Fruit fly (Drosophila melanogaster) whole organism, embryonic: ENCODE results near the gene TFAM.

Experiments
- CG5953 ChIP-seq: fragments of 200-800 bp; sonication (Bioruptor generic); IDR thresholded peaks from 2 replicates; pipeline ENCODE4 v1.3.6; 2022; ENCODE audit warnings: missing biosample characterization, missing genetic modification characterization
- CG9727 ChIP-seq: fragments of 200-800 bp; sonication (Bioruptor generic); optimal IDR thresholded peaks from 3 replicates; lab custom pipeline; 2017; ENCODE audit warnings: missing biosample characterization, mild to moderate bottlenecking, missing genetic modification characterization
- Oli ChIP-seq: fragments of 200-800 bp; sonication (Bioruptor generic); optimal IDR thresholded peaks from 2 replicates; lab custom pipeline; 2018; ENCODE audit warnings: missing biosample characterization, mild to moderate bottlenecking, missing genetic modification characterization, moderate library complexity
- da ChIP-seq: fragments of 200-800 bp; sonication (Bioruptor generic); optimal IDR thresholded peaks from 2 replicates; lab custom pipeline; 2016; ENCODE audit warnings: missing biosample characterization, missing genetic modification characterization
- danr ChIP-seq: fragments of 200-800 bp; sonication (Bioruptor generic); IDR thresholded peaks from 2 replicates; pipeline ENCODE4 v1.3.6; 2022; ENCODE audit warnings: missing biosample characterization, missing genetic modification characterization
- pnt ChIP-seq: fragments of 200-800 bp; sonication (Bioruptor generic); optimal IDR thresholded peaks from 3 replicates; lab custom pipeline; 2016; ENCODE audit warnings: missing biosample characterization, missing genetic modification characterization
- psq ChIP-seq: fragments of 200-800 bp; sonication (Bioruptor generic); optimal IDR thresholded peaks from 2 replicates; lab custom pipeline; 2017; ENCODE audit warnings: missing biosample characterization, missing genetic modification characterization
- zf30C ChIP-seq: fragments of 200-800 bp; sonication (Bioruptor generic); optimal IDR thresholded peaks from 3 replicates; lab custom pipeline; 2018; ENCODE audit warnings: missing biosample characterization, mild to moderate bottlenecking, missing genetic modification characterization

- TF ChIP-seq CG5953 (GFP tag; lab: Robert Waterston, UW): no peak
- TF ChIP-seq danr (GFP tag; lab: Robert Waterston, UW): no peak
- TF ChIP-seq pnt: no peak
- no peak for TF ChIP-seq da (GFP tag; lab: Kevin White, UChicago)
- no peak for TF ChIP-seq zf30C (GFP tag; lab: Kevin White, UChicago)
- TF ChIP-seq psq (GFP tag; lab: Kevin White, UChicago): no peak
- no peak for TF ChIP-seq Oli (tag; lab: Kevin White, UChicago)
- TF ChIP-seq CG9727 (GFP tag; lab: Kevin White, UChicago): no peak
Measured at dm6 chr3R:20626123-20626522, 49.3 kb upstream of the TFAM start.
